Worm (Caenorhabditis elegans) whole organism, L4 larva: ENCODE data around the gene gex-4.

ENCODE experiments used
- D1046.2 ChIP-seq: fragments of 200-800 bp; sonication (Bioruptor generic); IDR thresholded peaks from 2 replicates; pipeline ENCODE4 v1.3.6; 2022; ENCODE audit warnings: missing genetic modification characterization, missing compliant biosample characterization
- F44E2.7 ChIP-seq: fragments of 200-800 bp; sonication (Bioruptor generic); IDR thresholded peaks from 2 replicates; pipeline ENCODE4 v2.1.2; 2022; ENCODE audit warnings: missing genetic modification characterization, missing compliant biosample characterization
- ZK546.5 ChIP-seq, 2 experiments: sonication (generic microtip); optimal IDR thresholded peaks; 2 replicates each; lab custom pipeline; 2017; ENCODE audit warnings: missing biosample characterization in 2 of 2, missing genetic modification characterization in 2 of 2
- aha-1 ChIP-seq: fragments of 150-350 bp; peaks from one replicate; lab custom pipeline; 2014; ENCODE audit warnings: missing biosample characterization, missing genetic modification characterization
- ceh-28 ChIP-seq: fragments of 150-350 bp; optimal IDR thresholded peaks from 2 replicates; lab custom pipeline; 2014; ENCODE audit warnings: missing biosample characterization, missing genetic modification reagents, missing genetic modification characterization
- ceh-32 ChIP-seq: sonication (generic microtip); optimal IDR thresholded peaks from 2 replicates; lab custom pipeline; 2016; ENCODE audit warnings: mild to moderate bottlenecking, missing genetic modification characterization, missing compliant biosample characterization; ENCODE audit not compliant: poor library complexity
- ceh-82 ChIP-seq: sonication (generic microtip); optimal IDR thresholded peaks from 2 replicates; lab custom pipeline; 2017; ENCODE audit warnings: missing biosample characterization, missing genetic modification characterization
- ctbp-1 ChIP-seq: fragments of 200-800 bp; sonication (Bioruptor generic); IDR thresholded peaks from 2 replicates; pipeline ENCODE4 v1.3.6; 2022; ENCODE audit warnings: missing genetic modification reagents, missing genetic modification characterization, missing compliant biosample characterization
- daf-16 ChIP-seq, 3 experiments: sonication (generic microtip); optimal IDR thresholded peaks; 2 replicates each; lab custom pipeline; 2016 to 2017; ENCODE audit warnings: missing genetic modification characterization in 3 of 3, missing genetic modification reagents in 3 of 3, mild to moderate bottlenecking in 2 of 3, missing compliant biosample characterization in 2 of 3, missing biosample characterization in 1 of 3, moderate library complexity in 1 of 3
- dmd-6 ChIP-seq: fragments of 200-800 bp; sonication (Bioruptor generic); IDR thresholded peaks from 2 replicates; pipeline ENCODE4 v1.3.6; 2022; ENCODE audit warnings: missing genetic modification reagents, missing genetic modification characterization, missing compliant biosample characterization
- dmd-9 ChIP-seq: fragments of 200-800 bp; sonication (Bioruptor generic); IDR thresholded peaks from 2 replicates; pipeline ENCODE4 v1.3.6; 2022; ENCODE audit warnings: missing genetic modification reagents, missing genetic modification characterization, missing compliant biosample characterization
- duxl-1 ChIP-seq: sonication (generic microtip); optimal IDR thresholded peaks from 2 replicates; lab custom pipeline; 2016; ENCODE audit warnings: mild to moderate bottlenecking, missing genetic modification characterization, moderate library complexity, missing compliant biosample characterization; ENCODE audit not compliant: poor library complexity
- egl-43 ChIP-seq: fragments of 200-800 bp; sonication (Bioruptor generic); IDR thresholded peaks from 2 replicates; pipeline ENCODE4 v1.3.6; 2022; ENCODE audit warnings: missing genetic modification reagents, missing genetic modification characterization, missing compliant biosample characterization
- hif-1 ChIP-seq, 2 experiments: sonication (generic microtip); optimal IDR thresholded peaks; 2 replicates each; lab custom pipeline; 2016 to 2017; ENCODE audit warnings: missing compliant biosample characterization in 2 of 2, missing genetic modification characterization in 2 of 2, missing genetic modification reagents in 2 of 2, missing genotype in 2 of 2, mild to moderate bottlenecking in 1 of 2
- hmg-1.1 ChIP-seq: fragments of 200-800 bp; sonication (Bioruptor generic); IDR thresholded peaks from 2 replicates; pipeline ENCODE4 v1.3.6; 2022; ENCODE audit warnings: missing genetic modification reagents, missing genetic modification characterization, missing compliant biosample characterization
- lim-7 ChIP-seq: fragments of 200-800 bp; sonication (Bioruptor generic); IDR thresholded peaks from 2 replicates; pipeline ENCODE4 v1.3.6; 2022; ENCODE audit warnings: missing genetic modification characterization, missing compliant biosample characterization
- lin-1 ChIP-seq: fragments of 200-800 bp; sonication (Bioruptor generic); IDR thresholded peaks from 2 replicates; pipeline ENCODE4 v1.3.6; 2022; ENCODE audit warnings: missing genetic modification reagents, missing genetic modification characterization, missing compliant biosample characterization
- lin-13 ChIP-seq: fragments of 150-350 bp; optimal IDR thresholded peaks from 2 replicates; lab custom pipeline; 2014; ENCODE audit warnings: missing biosample characterization, missing genetic modification reagents, missing genetic modification characterization
- lin-38 ChIP-seq: fragments of 200-800 bp; sonication (Bioruptor generic); IDR thresholded peaks from 2 replicates; pipeline ENCODE4 v1.3.6; 2022; ENCODE audit warnings: missing genetic modification reagents, missing genetic modification characterization, missing compliant biosample characterization
- lin-39 ChIP-seq: fragments of 150-350 bp; optimal IDR thresholded peaks from 2 replicates; lab custom pipeline; 2014; ENCODE audit warnings: missing biosample characterization, missing genetic modification reagents, missing genetic modification characterization
- nhr-11 ChIP-seq: fragments of 150-350 bp; optimal IDR thresholded peaks from 2 replicates; lab custom pipeline; 2014; ENCODE audit warnings: missing biosample characterization, missing genetic modification characterization
- nhr-111 ChIP-seq: fragments of 200-800 bp; sonication (Bioruptor generic); optimal IDR thresholded peaks from 2 replicates; lab custom pipeline; 2018; ENCODE audit warnings: mild to moderate bottlenecking, missing genetic modification characterization, missing compliant biosample characterization
- nhr-25 ChIP-seq: sonication (generic microtip); optimal IDR thresholded peaks from 2 replicates; lab custom pipeline; 2017; ENCODE audit warnings: missing genetic modification characterization, mild to moderate bottlenecking, missing compliant biosample characterization, antibody characterized with exemption, moderate library complexity, borderline replicate concordance; ENCODE audit not compliant: insufficient read depth
- nhr-28 ChIP-seq: fragments of 150-350 bp; optimal IDR thresholded peaks from 2 replicates; lab custom pipeline; 2014; ENCODE audit warnings: missing biosample characterization, missing genetic modification characterization
- nhr-41 ChIP-seq: fragments of 200-800 bp; sonication (Bioruptor generic); IDR thresholded peaks from 2 replicates; pipeline ENCODE4 v1.3.6; 2022; ENCODE audit warnings: missing genetic modification reagents, missing genetic modification characterization, missing compliant biosample characterization
- nhr-6 ChIP-seq: fragments of 150-350 bp; optimal IDR thresholded peaks from 2 replicates; lab custom pipeline; 2014; ENCODE audit warnings: missing biosample characterization, missing genetic modification characterization
- pha-4 ChIP-seq, 2 experiments: fragments of 150-350 bp in 1 of 2; fragments of 200-800 bp in 1 of 2; sonication (Bioruptor generic) in 1 of 2; IDR thresholded peaks in 1 of 2; optimal IDR thresholded peaks in 1 of 2; 2 replicates each; pipeline versions ENCODE4 v1.3.6 to Lab custom; 2014 to 2022; ENCODE audit warnings: missing genetic modification characterization in 2 of 2, missing genetic modification reagents in 2 of 2, missing biosample characterization in 1 of 2, missing compliant biosample characterization in 1 of 2
- set-16 ChIP-seq: fragments of 200-800 bp; sonication (Bioruptor generic); IDR thresholded peaks from 2 replicates; pipeline ENCODE4 v1.3.6; 2022; ENCODE audit warnings: missing genetic modification reagents, missing genetic modification characterization, missing compliant biosample characterization
- snpc-1.2 ChIP-seq: fragments of 200-800 bp; sonication (Bioruptor generic); IDR thresholded peaks from 2 replicates; pipeline ENCODE4 v1.3.6; 2022; ENCODE audit warnings: missing genetic modification reagents, missing genetic modification characterization, missing compliant biosample characterization
- unc-39 ChIP-seq: sonication (generic microtip); optimal IDR thresholded peaks from 2 replicates; lab custom pipeline; 2017; ENCODE audit warnings: missing biosample characterization, missing genetic modification characterization
- unc-62 ChIP-seq, 3 experiments: fragments of 150-350 bp in 1 of 3; sonication (generic microtip); optimal IDR thresholded peaks in 2 of 3; peaks in 1 of 3; 1 replicate in 1 of 3; 2 replicates in 2 of 3; lab custom pipeline; 2014 to 2017; ENCODE audit warnings: missing biosample characterization in 3 of 3, missing genetic modification characterization in 3 of 3, missing genetic modification reagents in 3 of 3, missing genotype in 1 of 3
- zip-2 ChIP-seq: fragments of 150-350 bp; optimal IDR thresholded peaks from 2 replicates; lab custom pipeline; 2014; ENCODE audit warnings: missing biosample characterization, missing genetic modification characterization
- ztf-11 ChIP-seq: fragments of 150-350 bp; optimal IDR thresholded peaks from 2 replicates; lab custom pipeline; 2014; ENCODE audit warnings: missing biosample characterization, missing genetic modification characterization

The gex-4 gene

ce11 chrIII:12205271-12205670 is 13.2 kb downstream of the gex-4 start:
- no peak for TF ChIP-seq ztf-11 (tag; lab: Kevin White, UChicago)
- no peak for TF ChIP-seq nhr-111
- no peak for TF ChIP-seq nhr-6 (tag; lab: Kevin White, UChicago)
- TF ChIP-seq D1046.2 (GFP tag; lab: Robert Waterston, UW): 0 out of 2 replicates have a peak, but pooled peaks have one; percentile 49
- no peak for TF ChIP-seq ceh-32
- peak; percentile 59 for TF ChIP-seq set-16
- TF ChIP-seq, all 104 proteins: peak for 2

ce11 chrIII:12202437-12202836 is 16.0 kb downstream of the gex-4 start, which contains the start of gene osm-12:
Gene osm-12, minus strand, starts transcription at chrIII:12202537.
- no peak for TF ChIP-seq lin-39 (tag; lab: Kevin White, UChicago)
- TF ChIP-seq aha-1: peak; percentile 71
- TF ChIP-seq hmg-1.1 (GFP tag; lab: Robert Waterston, UW): no peak
- no peak for TF ChIP-seq ZK546.5 (tag; optimal IDR thresholded peaks at IDR 0.05; lab: Kevin White, UChicago)
- no peak for TF ChIP-seq lin-13
- TF ChIP-seq nhr-25: no peak
- no peak for TF ChIP-seq ceh-82 (tag; lab: Kevin White, UChicago)

- no peak for TF ChIP-seq nhr-11 (tag; lab: Kevin White, UChicago)
- no peak for TF ChIP-seq hif-1 (tag; optimal IDR thresholded peaks at IDR 0.05; lab: Kevin White, UChicago)
- no peak for TF ChIP-seq unc-39 (tag; lab: Kevin White, UChicago)
- TF ChIP-seq set-16: no peak
Measured at ce11 chrIII:12198135-12198534, 20.3 kb downstream of the gex-4 start.

ce11 chrIII:12195991-12196390 is 22.4 kb downstream of the gex-4 start:
- TF ChIP-seq pha-4 (GFP tag; IDR thresholded peaks at IDR 0.05; lab: Robert Waterston, UW) (no peak), pha-4 (tag; optimal IDR thresholded peaks at IDR 0.05; lab: Kevin White, UChicago) (no peak), unc-62 (GFP tag; optimal IDR thresholded peaks at IDR 0.05 in 1 of 2; lab: Kevin White, UChicago) (peak in 1 of 2 experiments; percentile 84), unc-62 (tag; optimal IDR thresholded peaks at IDR 0.05; lab: Kevin White, UChicago) (no peak)
- TF ChIP-seq, all 104 proteins: peak for 1

ce11 chrIII:12194190-12194589 is 24.2 kb downstream of the gex-4 start, which contains the start of gene Y75B8A.44:
Gene Y75B8A.44, plus strand, starts transcription at chrIII:12194490.
- TF ChIP-seq dmd-6: no peak
- TF ChIP-seq nhr-41 (GFP tag; lab: Robert Waterston, UW): no peak
- TF ChIP-seq duxl-1 (tag; lab: Kevin White, UChicago): no peak
- no peak for TF ChIP-seq ceh-28
- TF ChIP-seq lin-1: no peak
- TF ChIP-seq F44E2.7: no peak
- no peak for TF ChIP-seq daf-16 (GFP tag; optimal IDR thresholded peaks at IDR 0.05; lab: Kevin White, UChicago)
- TF ChIP-seq daf-16 (tag; optimal IDR thresholded peaks at IDR 0.05; lab: Kevin White, UChicago): no peak
- TF ChIP-seq zip-2 (tag; lab: Kevin White, UChicago): no peak
- no peak for TF ChIP-seq nhr-28 (tag; lab: Kevin White, UChicago)
- TF ChIP-seq, all 104 proteins: peak for 0

ce11 chrIII:12192589-12192988 is 25.8 kb downstream of the gex-4 start:
- TF ChIP-seq dmd-9 (GFP tag; lab: Robert Waterston, UW) (peak; percentile 45; the same call in 1 of the 2 replicates), egl-43 (peak; percentile 55; the same call in 1 of the 2 replicates), lim-7 (peak; percentile 54; the same call in 1 of the 2 replicates), set-16 (peak; percentile 47; the same call in 1 of the 2 replicates), ctbp-1 (GFP tag; lab: Robert Waterston, UW) (0 out of 2 replicates have a peak, but pooled peaks have one; percentile 10), snpc-1.2 (GFP tag; lab: Robert Waterston, UW) (0 out of 2 replicates have a peak, but pooled peaks have one; percentile 27), lin-38 (peak; percentile 39; the same call in 1 of the 2 replicates)
- TF ChIP-seq, all 104 proteins: peak for 7; not testable (repeated sequence) for 97
